Worm (Caenorhabditis elegans): Measurements from ENCODE around the gene ZK1127.13.

The ZK1127.13 gene

DNA sequence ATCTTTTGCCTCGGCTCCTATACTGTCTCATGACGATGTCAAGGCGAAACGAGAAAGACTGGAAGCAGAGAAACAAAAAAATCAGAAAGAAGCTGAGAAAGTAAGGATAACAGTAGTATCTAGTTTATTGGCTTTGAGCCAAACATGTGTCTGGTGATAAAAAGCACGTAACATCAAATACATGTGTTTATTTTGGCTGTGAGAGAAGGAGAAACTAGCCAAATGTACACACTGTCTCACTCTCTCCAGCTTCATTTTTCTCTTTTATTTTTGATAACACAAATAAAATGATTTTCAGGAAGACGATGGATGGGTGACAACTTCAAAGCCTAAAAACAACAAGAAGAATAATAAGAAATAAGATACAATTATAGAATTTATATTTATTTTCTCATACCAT is 23.6 kb upstream of the ZK1127.13 start:
- TF ChIP-seq elt-4 (tag; optimal IDR thresholded peaks at IDR 0.05): no peak
- no peak for TF ChIP-seq sox-2 (GFP tag; IDR thresholded peaks at IDR 0.05)
- TF ChIP-seq tbx-7 (tag; optimal IDR thresholded peaks at IDR 0.05): no peak
- no peak for TF ChIP-seq pqm-1 (tag; optimal IDR thresholded peaks at IDR 0.05)
- no peak for TF ChIP-seq ceh-22 (tag; optimal IDR thresholded peaks at IDR 0.05)
- TF ChIP-seq ceh-45 (GFP tag; IDR thresholded peaks at IDR 0.05): no peak
- no peak for TF ChIP-seq ceh-19 (GFP tag; optimal IDR thresholded peaks at IDR 0.05)
- no peak for TF ChIP-seq ets-4 (tag; optimal IDR thresholded peaks at IDR 0.05)
- no peak for TF ChIP-seq dmd-4 (tag; optimal IDR thresholded peaks at IDR 0.05; ENCODE audit: borderline replicate concordance)
- no peak for TF ChIP-seq hlh-13 (GFP tag; optimal IDR thresholded peaks at IDR 0.05)
- no peak for TF ChIP-seq mec-3 (tag; optimal IDR thresholded peaks at IDR 0.05; ENCODE audit: borderline replicate concordance)
- no peak for TF ChIP-seq pros-1 (tag; optimal IDR thresholded peaks at IDR 0.05)

DNA sequence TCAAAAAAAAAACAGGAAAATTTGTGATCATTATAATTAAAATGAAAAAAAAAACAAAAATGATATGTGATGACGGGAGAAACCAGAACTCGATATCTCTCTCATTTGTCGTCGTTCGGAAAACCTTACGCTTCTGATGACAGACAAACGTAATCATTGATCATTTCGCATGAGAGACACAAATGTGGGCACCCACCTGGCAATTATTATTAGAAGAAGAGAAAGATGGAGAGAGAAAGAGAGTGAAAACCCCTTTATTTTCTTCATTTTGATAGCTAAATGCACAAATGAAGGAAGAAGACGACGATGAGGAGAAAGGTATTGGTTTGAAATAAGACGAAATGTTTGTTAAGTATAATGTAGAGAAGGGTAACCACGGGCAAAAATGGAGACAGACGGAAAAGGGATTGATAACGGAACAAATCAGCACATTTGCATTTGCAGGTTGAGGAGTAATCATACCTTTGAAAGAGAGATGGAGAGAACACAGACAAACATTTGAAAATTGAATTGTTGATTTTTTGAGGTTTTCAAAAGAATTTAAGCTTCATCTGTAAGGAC is 21.9 kb upstream of the ZK1127.13 start:
- TF ChIP-seq elt-2 (tag; optimal IDR thresholded peaks at IDR 0.05) (peak; percentile 2), ceh-24 (tag; optimal IDR thresholded peaks at IDR 0.05) (no peak), ceh-14 (tag; optimal IDR thresholded peaks at IDR 0.05) (peak; percentile 11), nfya-1 (tag; optimal IDR thresholded peaks at IDR 0.05) (peak; percentile 12), F13H6.1 (tag; optimal IDR thresholded peaks at IDR 0.05) (no peak)

DNA sequence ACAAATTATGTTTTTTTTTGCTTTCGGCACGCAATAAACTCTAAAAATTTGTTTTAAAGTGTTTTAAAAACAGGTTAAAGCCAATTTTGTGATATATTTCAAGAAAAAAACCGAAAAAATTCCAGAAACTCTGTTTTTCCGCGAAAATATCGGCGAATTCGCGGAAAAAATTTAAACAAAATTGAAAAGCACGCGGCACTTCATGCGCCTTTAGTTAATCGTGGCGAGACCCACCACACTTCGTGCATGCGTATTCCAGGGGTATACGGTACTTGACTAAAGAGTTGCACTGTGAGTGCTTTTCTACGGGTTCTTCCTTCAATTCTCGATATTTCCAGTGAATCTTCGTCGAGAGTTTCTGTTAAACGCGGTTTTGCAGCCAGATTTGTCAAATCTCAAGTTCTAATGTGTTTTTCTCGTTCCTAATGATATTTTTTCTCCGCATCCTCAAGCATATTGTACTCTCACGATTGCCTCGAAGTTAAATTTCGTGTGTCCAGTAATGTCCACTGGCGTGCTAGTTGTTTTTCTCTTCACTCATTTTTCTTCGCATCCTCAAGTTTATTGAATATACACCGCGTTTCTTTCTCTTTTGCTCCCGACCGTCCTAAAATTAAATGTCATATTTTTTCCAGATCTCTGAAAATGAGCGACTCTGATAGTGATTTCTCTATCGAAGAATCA is 15.3 kb upstream of the ZK1127.13 start, which contains the start of gene cin-4:
Gene cin-4 (plus strand): TSS at position 634 of the 684 bp plus-strand sequence.
- no peak for TF ChIP-seq madf-2 (tag; optimal IDR thresholded peaks at IDR 0.05)
- TF ChIP-seq ahr-1 (tag; optimal IDR thresholded peaks at IDR 0.05): no peak
- no peak for TF ChIP-seq ttx-3 (tag; optimal IDR thresholded peaks at IDR 0.05)
- TF ChIP-seq elt-4 (tag; optimal IDR thresholded peaks at IDR 0.05): no peak
- TF ChIP-seq pha-2 (tag; optimal IDR thresholded peaks at IDR 0.05): no peak
- TF ChIP-seq hlh-13 (GFP tag; optimal IDR thresholded peaks at IDR 0.05): no peak
- TF ChIP-seq ceh-30 (tag; optimal IDR thresholded peaks at IDR 0.05): no peak
- no peak for TF ChIP-seq K09A11.1 (tag; optimal IDR thresholded peaks at IDR 0.05; ENCODE audit: insufficient read depth)
- no peak for TF ChIP-seq lim-6 (tag; optimal IDR thresholded peaks at IDR 0.05)
- no peak for TF ChIP-seq Y22D7AL.16 (tag; optimal IDR thresholded peaks at IDR 0.05)
- TF ChIP-seq ama-1 (optimal IDR thresholded peaks at IDR 0.05): no peak
- TF ChIP-seq ceh-19 (GFP tag; optimal IDR thresholded peaks at IDR 0.05): no peak
- TF ChIP-seq zip-5 (tag; optimal IDR thresholded peaks at IDR 0.05): no peak
- TF ChIP-seq nhr-11 (tag; optimal IDR thresholded peaks at IDR 0.05): no peak
- no peak for TF ChIP-seq ref-2 (tag; optimal IDR thresholded peaks at IDR 0.05)
- no peak for TF ChIP-seq pat-9 (tag; optimal IDR thresholded peaks at IDR 0.05)

DNA sequence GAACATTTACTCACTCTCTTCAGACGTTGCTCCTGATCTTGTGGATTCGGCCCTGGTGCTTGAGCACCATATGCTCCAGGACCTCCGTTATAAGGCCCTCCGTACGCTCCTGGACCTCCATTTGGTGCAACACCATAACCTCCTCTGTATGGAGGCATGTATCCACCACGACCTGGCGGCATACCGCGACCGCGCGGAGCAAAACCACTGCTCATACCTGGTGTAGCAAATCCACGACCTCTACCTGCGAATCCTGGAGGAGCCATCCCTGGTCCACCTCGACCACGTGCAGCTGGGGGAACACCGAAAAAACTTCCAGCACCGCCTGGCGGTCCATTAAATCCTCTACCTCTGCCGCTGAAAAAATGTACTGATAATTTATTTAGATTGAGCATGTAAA is 3.6 kb upstream of the ZK1127.13 start:
- TF ChIP-seq ceh-6 (GFP tag; optimal IDR thresholded peaks at IDR 0.05) (no peak), ama-1 (optimal IDR thresholded peaks at IDR 0.05) (no peak), Y22D7AL.16 (tag; optimal IDR thresholded peaks at IDR 0.05) (no peak)

DNA sequence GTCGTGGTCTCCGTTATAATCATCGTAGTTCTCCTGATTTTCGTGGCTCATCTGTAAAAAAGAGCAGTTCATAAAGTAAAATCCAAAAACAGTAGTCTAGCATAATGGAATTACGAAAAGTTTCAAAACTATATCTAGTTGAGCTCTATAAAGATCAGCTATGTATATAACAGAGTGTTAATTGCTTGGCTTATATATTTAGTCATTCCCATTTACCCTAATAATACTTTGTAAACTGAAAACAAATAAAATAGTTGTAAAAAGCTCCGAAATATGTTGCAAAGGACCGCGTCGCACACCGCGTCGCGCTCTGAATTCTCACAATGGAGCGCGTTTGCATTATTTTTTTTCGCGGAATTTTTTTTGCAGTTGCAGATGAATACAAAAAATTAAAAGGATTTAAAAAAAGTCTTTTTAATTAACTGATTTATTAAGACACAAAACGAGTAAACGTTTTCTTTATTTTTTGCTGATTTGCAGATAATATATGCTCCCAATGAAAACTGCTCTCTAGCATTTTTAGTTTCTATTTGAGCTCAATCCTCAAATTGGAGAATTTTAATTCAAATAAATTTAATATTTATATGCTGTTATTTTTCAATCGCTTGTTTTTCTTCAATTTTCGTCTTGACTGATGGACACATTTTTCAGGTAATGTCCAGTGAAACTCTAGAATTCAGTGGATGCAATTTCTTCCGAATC is 2.9 kb upstream of the ZK1127.13 start, which contains the start of the genes tcer-1 and ZK1127.5:
Gene tcer-1 (minus strand): TSS at position 51 of the 702 bp plus-strand sequence.
Gene ZK1127.5 (plus strand): TSS at position 652 of the 702 bp plus-strand sequence.
- TF ChIP-seq ceh-31 (tag; optimal IDR thresholded peaks at IDR 0.05) (peak; percentile 40), hlh-30 (tag; optimal IDR thresholded peaks at IDR 0.05; ENCODE audit: insufficient read depth) (no peak), nfya-1 (tag; optimal IDR thresholded peaks at IDR 0.05) (peak; percentile 46), ceh-6 (GFP tag; optimal IDR thresholded peaks at IDR 0.05) (no peak), npax-4 (tag; optimal IDR thresholded peaks at IDR 0.05) (no peak), pqm-1 (tag; optimal IDR thresholded peaks at IDR 0.05) (no peak), dmd-4 (tag; optimal IDR thresholded peaks at IDR 0.05; ENCODE audit: borderline replicate concordance) (no peak), unc-3 (GFP tag; conservative IDR thresholded peaks at IDR 0.05) (no peak), unc-3 (tag; optimal IDR thresholded peaks at IDR 0.05) (no peak), ceh-45 (GFP tag; IDR thresholded peaks at IDR 0.05) (no peak), ttx-3 (tag; optimal IDR thresholded peaks at IDR 0.05) (no peak), ceh-18 (tag; optimal IDR thresholded peaks at IDR 0.05) (no peak), mec-3 (tag; optimal IDR thresholded peaks at IDR 0.05; ENCODE audit: borderline replicate concordance) (no peak), pros-1 (tag; optimal IDR thresholded peaks at IDR 0.05) (no peak), ceh-22 (tag; optimal IDR thresholded peaks at IDR 0.05) (no peak), C38D4.7 (GFP tag; optimal IDR thresholded peaks at IDR 0.05) (no peak), sdc-2 (tag; optimal IDR thresholded peaks at IDR 0.05) (no peak), hlh-13 (GFP tag; optimal IDR thresholded peaks at IDR 0.05) (no peak), ceh-2 (tag; optimal IDR thresholded peaks at IDR 0.05) (no peak), sox-4 (tag; optimal IDR thresholded peaks at IDR 0.05) (no peak), dve-1 (tag; optimal IDR thresholded peaks at IDR 0.05) (no peak)
